Worm (Caenorhabditis elegans) whole organism, midembryonic: Measurements from ENCODE around the gene cpna-1.

Source experiments
- flt-1 ChIP-seq: fragments of 200-800 bp; sonication (Bioruptor generic); IDR thresholded peaks from 2 replicates; pipeline ENCODE4 v1.3.6; 2022; ENCODE audit warnings: missing genetic modification characterization, missing compliant biosample characterization
- klf-2 ChIP-seq: fragments of 200-800 bp; sonication (Bioruptor generic); conservative IDR thresholded peaks from 2 replicates; pipeline ENCODE4 v1.3.6; 2022; ENCODE audit warnings: missing genetic modification reagents, missing genetic modification characterization, missing compliant biosample characterization
- ref-1 ChIP-seq: fragments of 200-800 bp; sonication (Bioruptor generic); conservative IDR thresholded peaks from 2 replicates; pipeline ENCODE4 v1.3.6; 2022; ENCODE audit warnings: missing genetic modification reagents, missing genetic modification characterization, missing compliant biosample characterization
- tab-1 ChIP-seq: fragments of 200-800 bp; sonication (Bioruptor generic); IDR thresholded peaks from 2 replicates; pipeline ENCODE4 v1.3.6; 2022; ENCODE audit warnings: missing genetic modification characterization, missing compliant biosample characterization
- ztf-29 ChIP-seq: fragments of 200-800 bp; sonication (Bioruptor generic); IDR thresholded peaks from 2 replicates; pipeline ENCODE4 v1.3.6; 2022; ENCODE audit warnings: missing genetic modification reagents, missing genetic modification characterization, missing compliant biosample characterization

ce11 chrII:4146039-4146438 is 40.4 kb upstream of the cpna-1 start, which contains the start of gene F56D3.1:
- TF ChIP-seq flt-1 (GFP tag; lab: Robert Waterston, UW) = no peak
- no peak for TF ChIP-seq klf-2 (GFP tag; lab: Robert Waterston, UW)
- TF ChIP-seq ztf-29 (GFP tag; lab: Robert Waterston, UW) = no peak
- no peak for TF ChIP-seq ref-1
- TF ChIP-seq tab-1 (GFP tag; lab: Robert Waterston, UW) = no peak
